Worm (Caenorhabditis elegans): ENCODE measurements around the gene nspb-5.

- TF ChIP-seq ama-1 (optimal IDR thresholded peaks at IDR 0.05) = no peak
- TF ChIP-seq ceh-9 (tag; optimal IDR thresholded peaks at IDR 0.05) = no peak
- TF ChIP-seq ceh-22 (tag; optimal IDR thresholded peaks at IDR 0.05) = no peak
- TF ChIP-seq Y22D7AL.16 (tag; optimal IDR thresholded peaks at IDR 0.05) = no peak
- TF ChIP-seq C08G9.2 (tag; optimal IDR thresholded peaks at IDR 0.05) = no peak
- TF ChIP-seq ets-4 (tag; optimal IDR thresholded peaks at IDR 0.05) = no peak
- no peak for TF ChIP-seq ceh-48 (tag; optimal IDR thresholded peaks at IDR 0.05)
- TF ChIP-seq pha-2 (tag; optimal IDR thresholded peaks at IDR 0.05) = no peak
- no peak for TF ChIP-seq dve-1 (tag; optimal IDR thresholded peaks at IDR 0.05)
- no peak for TF ChIP-seq lin-11 (tag; optimal IDR thresholded peaks at IDR 0.05)
- TF ChIP-seq ceh-19 (GFP tag; optimal IDR thresholded peaks at IDR 0.05) = no peak
- TF ChIP-seq che-1 (tag; optimal IDR thresholded peaks at IDR 0.05) = no peak
Observed at ce11 chrIV:6572238-6572637, 26.6 kb upstream of the nspb-5 start, which contains the start of gene bicd-1.

All from whole organism, late embryonic.